Worm (Caenorhabditis elegans): ENCODE measurements around the gene C44H9.4.

ce11 chrV:12835388-12835787 is at the start of gene C44H9.4:
- TF ChIP-seq unc-86 (tag; optimal IDR thresholded peaks at IDR 0.05) = no peak
- no peak for TF ChIP-seq syd-9 (tag; optimal IDR thresholded peaks at IDR 0.05)
- TF ChIP-seq pha-2 (tag; optimal IDR thresholded peaks at IDR 0.05) = no peak
- TF ChIP-seq dmd-4 (tag; optimal IDR thresholded peaks at IDR 0.05; ENCODE audit: borderline replicate concordance) = no peak
- no peak for TF ChIP-seq pha-4 (tag; optimal IDR thresholded peaks at IDR 0.05)
